Fruit fly (Drosophila melanogaster) whole organism, embryonic: ENCODE measurements around the gene CG8562.

ENCODE experiments used
- Atf6 ChIP-seq: fragments of 200-800 bp; sonication (Bioruptor generic); IDR thresholded peaks from 2 replicates; pipeline ENCODE4 v1.3.6; 2022; ENCODE audit warnings: missing biosample characterization, missing genetic modification characterization
- CG10462 ChIP-seq: fragments of 200-800 bp; sonication (Bioruptor generic); optimal IDR thresholded peaks from 2 replicates; lab custom pipeline; 2016; ENCODE audit warnings: missing biosample characterization, missing genetic modification characterization
- CG10565 ChIP-seq: fragments of 200-800 bp; sonication (Bioruptor generic); optimal IDR thresholded peaks from 3 replicates; lab custom pipeline; 2016; ENCODE audit warnings: missing biosample characterization, mild to moderate bottlenecking, missing genetic modification characterization
- CG11247 ChIP-seq: fragments of 200-800 bp; sonication (Bioruptor generic); IDR thresholded peaks from 2 replicates; pipeline ENCODE4 v1.3.6; 2022; ENCODE audit warnings: missing biosample characterization, missing genetic modification characterization
- CG12071 ChIP-seq: fragments of 200-800 bp; sonication (Bioruptor generic); optimal IDR thresholded peaks from 3 replicates; lab custom pipeline; 2018; ENCODE audit warnings: missing biosample characterization, mild to moderate bottlenecking, missing genetic modification characterization
- CG12391 ChIP-seq: fragments of 200-800 bp; sonication (Bioruptor generic); optimal IDR thresholded peaks from 3 replicates; lab custom pipeline; 2018; ENCODE audit warnings: missing biosample characterization, mild to moderate bottlenecking, missing genetic modification characterization, moderate library complexity
- CG13775 ChIP-seq: fragments of 200-800 bp; sonication (Bioruptor generic); optimal IDR thresholded peaks from 3 replicates; lab custom pipeline; 2017; ENCODE audit warnings: missing biosample characterization, mild to moderate bottlenecking, missing genetic modification characterization
- CG14667 ChIP-seq: fragments of 200-800 bp; sonication (Bioruptor generic); IDR thresholded peaks from 2 replicates; pipeline ENCODE4 v1.3.6; 2022; ENCODE audit warnings: missing biosample characterization, missing genetic modification characterization
- CG16815 ChIP-seq: fragments of 200-800 bp; sonication (Bioruptor generic); optimal IDR thresholded peaks from 3 replicates; lab custom pipeline; 2017; ENCODE audit warnings: missing biosample characterization, mild to moderate bottlenecking, missing genetic modification characterization
- CG17361 ChIP-seq: fragments of 200-800 bp; sonication (Bioruptor generic); IDR thresholded peaks from 3 replicates; pipeline ENCODE4 v1.3.6; 2022; ENCODE audit warnings: missing biosample characterization, missing genetic modification characterization
- CG18011 ChIP-seq: fragments of 200-800 bp; sonication (Bioruptor generic); optimal IDR thresholded peaks from 2 replicates; lab custom pipeline; 2017; ENCODE audit warnings: missing biosample characterization, missing genetic modification characterization, mild to moderate bottlenecking, moderate library complexity, missing genotype
- CG32532 ChIP-seq: fragments of 200-800 bp; sonication (Bioruptor generic); IDR thresholded peaks from 2 replicates; pipeline ENCODE4 v1.3.6; 2022; ENCODE audit warnings: missing biosample characterization, missing genetic modification characterization
- CG34224 ChIP-seq: fragments of 200-800 bp; sonication (Bioruptor generic); IDR thresholded peaks from 3 replicates; pipeline ENCODE4 v1.3.6; 2022; ENCODE audit warnings: missing biosample characterization, missing genetic modification characterization; ENCODE audit not compliant: partially characterized antibody
- CG4328 ChIP-seq: fragments of 200-800 bp; sonication (Bioruptor generic); optimal IDR thresholded peaks from 3 replicates; lab custom pipeline; 2017; ENCODE audit warnings: missing biosample characterization, missing genetic modification reagents, missing genetic modification characterization
- CG4404 ChIP-seq: fragments of 200-800 bp; sonication (Bioruptor generic); IDR thresholded peaks from 2 replicates; pipeline ENCODE4 v1.3.6; 2022; ENCODE audit warnings: missing biosample characterization, missing genetic modification characterization
- CG5245 ChIP-seq: fragments of 200-800 bp; sonication (Bioruptor generic); optimal IDR thresholded peaks from 3 replicates; lab custom pipeline; 2016; ENCODE audit warnings: missing biosample characterization, missing genetic modification characterization
- CG6689 ChIP-seq: fragments of 200-800 bp; sonication (Bioruptor generic); IDR thresholded peaks from 2 replicates; pipeline ENCODE4 v1.3.6; 2022; ENCODE audit warnings: missing biosample characterization, missing genetic modification characterization
- CG7271 ChIP-seq: fragments of 200-800 bp; sonication (Bioruptor generic); optimal IDR thresholded peaks from 2 replicates; lab custom pipeline; 2018; ENCODE audit warnings: missing biosample characterization, mild to moderate bottlenecking, missing genetic modification characterization, moderate library complexity
- CG7556 ChIP-seq: fragments of 200-800 bp; sonication (Bioruptor generic); optimal IDR thresholded peaks from 2 replicates; lab custom pipeline; 2017; ENCODE audit warnings: missing biosample characterization, mild to moderate bottlenecking, missing genetic modification characterization
- CG8089 ChIP-seq: fragments of 200-800 bp; sonication (Bioruptor generic); optimal IDR thresholded peaks from 3 replicates; lab custom pipeline; 2016; ENCODE audit warnings: missing biosample characterization, missing genetic modification characterization
- CG9215 ChIP-seq: fragments of 200-800 bp; sonication (Bioruptor generic); IDR thresholded peaks from 2 replicates; pipeline ENCODE4 v1.3.6; 2022; ENCODE audit warnings: missing biosample characterization, missing genetic modification characterization
- CG9797 ChIP-seq: fragments of 200-800 bp; sonication (Bioruptor generic); optimal IDR thresholded peaks from 3 replicates; lab custom pipeline; 2018; ENCODE audit warnings: missing biosample characterization, mild to moderate bottlenecking, missing genetic modification characterization
- CG9876 ChIP-seq: fragments of 200-800 bp; sonication (Bioruptor generic); optimal IDR thresholded peaks from 2 replicates; lab custom pipeline; 2016; ENCODE audit warnings: missing biosample characterization, missing genetic modification characterization
- Chrac-16 ChIP-seq: fragments of 200-800 bp; sonication (Bioruptor generic); optimal IDR thresholded peaks from 3 replicates; lab custom pipeline; 2016; ENCODE audit warnings: missing biosample characterization, missing genetic modification characterization
- Doc3 ChIP-seq: fragments of 200-800 bp; sonication (Bioruptor generic); IDR thresholded peaks from 3 replicates; pipeline ENCODE4 v1.3.6; 2022; ENCODE audit warnings: missing biosample characterization, missing genetic modification characterization; ENCODE audit not compliant: partially characterized antibody
- Hand ChIP-seq: fragments of 200-800 bp; sonication (Bioruptor generic); optimal IDR thresholded peaks from 2 replicates; lab custom pipeline; 2017; ENCODE audit warnings: mild to moderate bottlenecking, missing biosample characterization, missing genetic modification reagents, missing genetic modification characterization
- HmgD ChIP-seq: fragments of 200-800 bp; sonication (Bioruptor generic); optimal IDR thresholded peaks from 3 replicates; lab custom pipeline; 2016; ENCODE audit warnings: missing biosample characterization, missing genetic modification characterization
- Hr39 ChIP-seq: fragments of >200 bp; optimal IDR thresholded peaks from 2 replicates; lab custom pipeline; 2017
- Lhr ChIP-seq: fragments of 200-800 bp; sonication (Bioruptor generic); optimal IDR thresholded peaks from 3 replicates; lab custom pipeline; 2017; ENCODE audit warnings: mild to moderate bottlenecking, missing biosample characterization, missing genetic modification reagents, missing genetic modification characterization
- Med ChIP-seq: fragments of 200-800 bp; sonication (Bioruptor generic); peaks from one replicate; lab custom pipeline; 2016; ENCODE audit warnings: missing biosample characterization, missing genetic modification characterization, mild to moderate bottlenecking, inconsistent platforms, moderate library complexity
- Meics ChIP-seq: fragments of 200-800 bp; sonication (Bioruptor generic); optimal IDR thresholded peaks from 2 replicates; lab custom pipeline; 2017; ENCODE audit warnings: missing biosample characterization, mild to moderate bottlenecking, missing genetic modification characterization
- NfI ChIP-seq: fragments of 200-800 bp; sonication (Bioruptor generic); optimal IDR thresholded peaks from 3 replicates; lab custom pipeline; 2018; ENCODE audit warnings: missing biosample characterization, mild to moderate bottlenecking, missing genetic modification characterization, moderate library complexity
- Opbp ChIP-seq: fragments of 200-800 bp; sonication (Bioruptor generic); IDR thresholded peaks from 3 replicates; pipeline ENCODE4 v1.3.6; 2022; ENCODE audit warnings: missing biosample characterization, missing genetic modification characterization; ENCODE audit not compliant: partially characterized antibody
- cas ChIP-seq: fragments of 200-800 bp; sonication (Bioruptor generic); IDR thresholded peaks from 2 replicates; pipeline ENCODE4 v1.3.6; 2022; ENCODE audit warnings: missing biosample characterization, missing genetic modification characterization
- chn ChIP-seq: fragments of 200-800 bp; sonication (Bioruptor generic); optimal IDR thresholded peaks from 2 replicates; lab custom pipeline; 2016; ENCODE audit warnings: missing biosample characterization, missing genetic modification characterization
- ci ChIP-seq: fragments of 200-800 bp; sonication (Bioruptor generic); IDR thresholded peaks from 3 replicates; pipeline ENCODE4 v1.3.6; 2022; ENCODE audit warnings: missing biosample characterization, missing genetic modification characterization
- crc ChIP-seq: fragments of 200-800 bp; sonication (Bioruptor generic); optimal IDR thresholded peaks from 2 replicates; lab custom pipeline; 2016; ENCODE audit warnings: missing biosample characterization, missing genetic modification characterization
- crp ChIP-seq, 2 experiments: fragments of 200-800 bp; sonication (Bioruptor generic); optimal IDR thresholded peaks; 2 replicates in 1 of 2; 3 replicates in 1 of 2; lab custom pipeline; 2017; ENCODE audit warnings: missing biosample characterization in 2 of 2, missing genetic modification characterization in 2 of 2, mild to moderate bottlenecking in 1 of 2, moderate library complexity in 1 of 2
- exex ChIP-seq: fragments of 200-800 bp; sonication (Bioruptor generic); optimal IDR thresholded peaks from 4 replicates; lab custom pipeline; 2018; ENCODE audit warnings: missing biosample characterization, mild to moderate bottlenecking, missing genetic modification characterization, moderate library complexity
- mam ChIP-seq: fragments of 200-800 bp; sonication (Bioruptor generic); optimal IDR thresholded peaks from 3 replicates; lab custom pipeline; 2016; ENCODE audit warnings: missing biosample characterization, missing genetic modification characterization
- pan ChIP-seq, 4 experiments: fragments of >200 bp in 3 of 4; fragments of 200-800 bp in 1 of 4; sonication (Bioruptor generic) in 1 of 4; optimal IDR thresholded peaks in 3 of 4; IDR thresholded peaks in 1 of 4; 2 replicates each; pipeline versions ENCODE4 v1.3.6 to Lab custom; 2017 to 2022; ENCODE audit warnings: missing biosample characterization in 2 of 4, missing genetic modification characterization in 2 of 4, mixed read lengths in 1 of 4
- pho ChIP-seq: fragments of 200-800 bp; sonication (Bioruptor generic); optimal IDR thresholded peaks from 2 replicates; lab custom pipeline; 2016; ENCODE audit warnings: missing biosample characterization, missing genetic modification characterization
- seq ChIP-seq: fragments of 200-800 bp; sonication (Bioruptor generic); IDR thresholded peaks from 2 replicates; pipeline ENCODE4 v1.3.6; 2022; ENCODE audit warnings: missing biosample characterization, missing genetic modification characterization
- slp2 ChIP-seq: fragments of 200-800 bp; sonication (Bioruptor generic); optimal IDR thresholded peaks from 2 replicates; lab custom pipeline; 2016; ENCODE audit warnings: missing biosample characterization, missing genetic modification characterization
- sna ChIP-seq: fragments of 200-800 bp; sonication (Bioruptor generic); IDR thresholded peaks from 2 replicates; pipeline ENCODE4 v1.3.6; 2022; ENCODE audit warnings: missing biosample characterization, missing genetic modification characterization; ENCODE audit not compliant: partially characterized antibody
- sr ChIP-seq: fragments of 200-800 bp; sonication (Bioruptor generic); IDR thresholded peaks from 3 replicates; pipeline ENCODE4 v1.3.6; 2022; ENCODE audit warnings: missing biosample characterization, missing genetic modification characterization
- tio ChIP-seq: fragments of 200-800 bp; sonication (Bioruptor generic); optimal IDR thresholded peaks from 2 replicates; lab custom pipeline; 2017; ENCODE audit warnings: missing biosample characterization, missing genetic modification characterization, inconsistent platforms
- tup ChIP-seq: fragments of 200-800 bp; sonication (Bioruptor generic); optimal IDR thresholded peaks from 2 replicates; lab custom pipeline; 2016; ENCODE audit warnings: missing biosample characterization, mild to moderate bottlenecking, missing genetic modification characterization, moderate library complexity

Gene CG8562

dm6 chr3L:7367798-7368678 lies 30.0 kb upstream of the CG8562 start (continued):
- TF ChIP-seq Chrac-16 (GFP tag; lab: Kevin White, UChicago): no peak
- no peak for TF ChIP-seq CG10565 (GFP tag; lab: Kevin White, UChicago)
- TF ChIP-seq CG4404 (GFP tag; lab: Robert Waterston, UW): no peak
- TF ChIP-seq CG6689 (GFP tag; lab: Robert Waterston, UW): peak; percentile 45; the same call in 1 of the 2 replicates
- no peak for TF ChIP-seq CG10462 (GFP tag; lab: Kevin White, UChicago)
- no peak for TF ChIP-seq tio
- peak; percentile 62; the same call in 1 of the 3 replicates for TF ChIP-seq CG17361 (GFP tag; lab: Robert Waterston, UW)
- no peak for TF ChIP-seq CG9876
- no peak for TF ChIP-seq chn
- no peak for TF ChIP-seq pho (GFP tag; lab: Kevin White, UChicago)
- TF ChIP-seq seq (GFP tag; lab: Robert Waterston, UW): no peak
- no peak for TF ChIP-seq crc (GFP tag; lab: Kevin White, UChicago)
- no peak for TF ChIP-seq Lhr (GFP tag; lab: Kevin White, UChicago)
- TF ChIP-seq CG7556 (GFP tag; lab: Kevin White, UChicago): peak; percentile 22
- peak; percentile 9 for TF ChIP-seq CG12391
- TF ChIP-seq Doc3 (GFP tag; lab: Robert Waterston, UW): no peak
- TF ChIP-seq CG34224 (GFP tag; lab: Robert Waterston, UW): no peak
- TF ChIP-seq Opbp: no peak
- TF ChIP-seq CG13775 (GFP tag; lab: Kevin White, UChicago): no peak
- TF ChIP-seq cas (GFP tag; lab: Robert Waterston, UW): no peak
- no peak for TF ChIP-seq mam (GFP tag; lab: Kevin White, UChicago)
- no peak for TF ChIP-seq CG16815 (GFP tag; lab: Kevin White, UChicago)
- peak; percentile 88 for TF ChIP-seq exex
- TF ChIP-seq CG18011 (GFP tag; lab: Kevin White, UChicago): no peak
- TF ChIP-seq ci (GFP tag; lab: Robert Waterston, UW): peak; percentile 80; the same call in 2 of the 3 replicates
- peak; percentile 50 for TF ChIP-seq Meics
- no peak for TF ChIP-seq slp2 (GFP tag; lab: Kevin White, UChicago)
- TF ChIP-seq sna (GFP tag; lab: Robert Waterston, UW): no peak
- TF ChIP-seq CG9797 (GFP tag; lab: Kevin White, UChicago): no peak
- peak; percentile 50; the same call in 1 of the 2 replicates for TF ChIP-seq Atf6
- TF ChIP-seq sr (GFP tag; lab: Robert Waterston, UW): peak; percentile 94; the same call in 2 of the 3 replicates
- no peak for TF ChIP-seq tup (GFP tag; lab: Kevin White, UChicago)
- TF ChIP-seq NfI (GFP tag; lab: Kevin White, UChicago): peak; percentile 21
- TF ChIP-seq CG12071 (GFP tag; lab: Kevin White, UChicago): no peak
- no peak for TF ChIP-seq CG14667 (GFP tag; lab: Robert Waterston, UW)
- no peak for TF ChIP-seq pan (optimal IDR thresholded peaks at IDR 0.05; lab: Kevin White, UChicago)
- peak in 1 of 2 experiments; percentile 32 for TF ChIP-seq pan (GFP tag; optimal IDR thresholded peaks at IDR 0.05 in 1 of 2, IDR thresholded peaks at IDR 0.05 in 1 of 2)
- TF ChIP-seq Hand (GFP tag; lab: Kevin White, UChicago): no peak
- peak; percentile 90 for TF ChIP-seq Med (GFP tag; lab: Kevin White, UChicago)
- peak; percentile 57 for TF ChIP-seq CG32532 (GFP tag; lab: Robert Waterston, UW)
- no peak for TF ChIP-seq crp (GFP tag; optimal IDR thresholded peaks at IDR 0.05; lab: Kevin White, UChicago)
- peak; percentile 7 for TF ChIP-seq HmgD
- TF ChIP-seq Hr39 (lab: Kevin White, UChicago): no peak
- no peak for TF ChIP-seq CG8089 (GFP tag; lab: Kevin White, UChicago)
- no peak for TF ChIP-seq CG5245 (GFP tag; lab: Kevin White, UChicago)
- no peak for TF ChIP-seq CG9215
- no peak for TF ChIP-seq CG4328 (GFP tag; lab: Kevin White, UChicago)
- TF ChIP-seq CG7271 (tag; lab: Kevin White, UChicago): no peak
- no peak for TF ChIP-seq CG11247 (GFP tag; lab: Robert Waterston, UW)
